Worm (Caenorhabditis elegans): Measurements from ENCODE around the gene T06F4.1.

DNA sequence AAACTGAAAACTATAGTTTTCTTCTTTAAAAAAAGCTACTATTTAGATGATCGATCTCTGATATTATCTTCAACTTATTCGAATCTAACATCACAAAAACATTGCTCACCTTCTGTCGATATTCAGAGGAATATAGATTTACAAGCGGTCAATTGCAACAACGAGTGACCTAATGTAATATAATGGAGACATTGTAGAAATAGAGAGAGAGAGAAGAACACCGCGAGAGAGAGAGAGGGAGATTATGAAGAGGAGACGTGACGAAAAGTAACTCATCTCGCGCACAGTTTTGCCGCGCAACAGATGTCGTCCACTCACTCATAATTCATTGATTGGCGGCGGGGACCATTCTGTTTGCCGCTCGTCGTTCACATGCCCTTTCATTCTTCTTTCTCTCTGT lies 68.8 kb downstream of the T06F4.1 start:
- no peak for TF ChIP-seq T22C8.4 (GFP tag; IDR thresholded peaks at IDR 0.05)
- no peak for TF ChIP-seq tab-1 (GFP tag; IDR thresholded peaks at IDR 0.05)
- TF ChIP-seq ztf-29 (GFP tag; IDR thresholded peaks at IDR 0.05) = no peak
- TF ChIP-seq ztf-23 (GFP tag; IDR thresholded peaks at IDR 0.05) = no peak
- TF ChIP-seq flt-1 (GFP tag; IDR thresholded peaks at IDR 0.05) = no peak

All from whole organism, midembryonic.